Worm (Caenorhabditis elegans) whole organism, late embryonic: ENCODE data around the gene ins-31.

ENCODE experiments used
- C38D4.7 ChIP-seq: fragments of 200-800 bp; sonication (Bioruptor generic); optimal IDR thresholded peaks from 2 replicates; lab custom pipeline; 2018; ENCODE audit warnings: mild to moderate bottlenecking, missing genetic modification characterization, moderate library complexity, missing compliant biosample characterization
- F13H6.1 ChIP-seq: sonication (generic microtip); optimal IDR thresholded peaks from 2 replicates; lab custom pipeline; 2016; ENCODE audit warnings: missing genetic modification characterization, missing compliant biosample characterization
- Y22D7AL.16 ChIP-seq: sonication (generic microtip); optimal IDR thresholded peaks from 2 replicates; lab custom pipeline; 2016; ENCODE audit warnings: missing genetic modification characterization, missing compliant biosample characterization
- ahr-1 ChIP-seq: sonication (generic microtip); optimal IDR thresholded peaks from 2 replicates; lab custom pipeline; 2016; ENCODE audit warnings: missing genetic modification characterization, missing compliant biosample characterization
- ama-1 ChIP-seq: fragments of 150-350 bp; optimal IDR thresholded peaks from 2 replicates; lab custom pipeline; 2014
- ceh-18 ChIP-seq: sonication (generic microtip); optimal IDR thresholded peaks from 2 replicates; lab custom pipeline; 2016; ENCODE audit warnings: missing genetic modification characterization, missing compliant biosample characterization
- ceh-2 ChIP-seq: sonication (generic microtip); optimal IDR thresholded peaks from 2 replicates; lab custom pipeline; 2016; ENCODE audit warnings: missing genotype, missing genetic modification characterization, missing compliant biosample characterization
- ceh-22 ChIP-seq: sonication (generic microtip); optimal IDR thresholded peaks from 2 replicates; lab custom pipeline; 2017; ENCODE audit warnings: missing biosample characterization, missing genetic modification characterization
- ceh-30 ChIP-seq: fragments of 150-350 bp; optimal IDR thresholded peaks from 2 replicates; lab custom pipeline; 2014; ENCODE audit warnings: missing biosample characterization, missing genetic modification characterization
- ceh-31 ChIP-seq: sonication (generic microtip); optimal IDR thresholded peaks from 2 replicates; lab custom pipeline; 2016; ENCODE audit warnings: missing genetic modification characterization, missing compliant biosample characterization
- ceh-34 ChIP-seq: sonication (generic microtip); optimal IDR thresholded peaks from 2 replicates; lab custom pipeline; 2016; ENCODE audit warnings: mild to moderate bottlenecking, missing genetic modification characterization, missing compliant biosample characterization
- ceh-45 ChIP-seq: fragments of 200-800 bp; sonication (Bioruptor generic); IDR thresholded peaks from 2 replicates; pipeline ENCODE4 v1.3.6; 2022; ENCODE audit warnings: missing genetic modification reagents, missing genetic modification characterization, missing compliant biosample characterization
- ceh-48 ChIP-seq: sonication (generic microtip); optimal IDR thresholded peaks from 2 replicates; lab custom pipeline; 2016; ENCODE audit warnings: missing genetic modification characterization, inconsistent platforms, missing compliant biosample characterization
- ceh-9 ChIP-seq: sonication (generic microtip); optimal IDR thresholded peaks from 2 replicates; lab custom pipeline; 2016; ENCODE audit warnings: mild to moderate bottlenecking, missing genetic modification characterization, inconsistent platforms, missing compliant biosample characterization
- che-1 ChIP-seq: sonication (generic microtip); optimal IDR thresholded peaks from 2 replicates; lab custom pipeline; 2016; ENCODE audit warnings: mild to moderate bottlenecking, missing genetic modification characterization, missing compliant biosample characterization
- dmd-4 ChIP-seq: sonication (generic microtip); optimal IDR thresholded peaks from 2 replicates; lab custom pipeline; 2016; ENCODE audit warnings: borderline replicate concordance, missing genetic modification characterization, missing compliant biosample characterization
- dve-1 ChIP-seq: sonication (generic microtip); optimal IDR thresholded peaks from 2 replicates; lab custom pipeline; 2017; ENCODE audit warnings: antibody characterized with exemption, mild to moderate bottlenecking, missing genetic modification characterization, missing compliant biosample characterization
- elt-4 ChIP-seq: sonication (generic microtip); optimal IDR thresholded peaks from 2 replicates; lab custom pipeline; 2016; ENCODE audit warnings: missing genetic modification characterization, missing compliant biosample characterization
- ets-4 ChIP-seq: sonication (generic microtip); optimal IDR thresholded peaks from 2 replicates; lab custom pipeline; 2016; ENCODE audit warnings: missing genetic modification characterization, missing compliant biosample characterization
- eyg-1 ChIP-seq: sonication (generic microtip); optimal IDR thresholded peaks from 2 replicates; lab custom pipeline; 2016; ENCODE audit warnings: missing genotype, missing genetic modification characterization, missing compliant biosample characterization
- fax-1 ChIP-seq: sonication (generic microtip); optimal IDR thresholded peaks from 2 replicates; lab custom pipeline; 2016; ENCODE audit warnings: missing genotype, missing genetic modification characterization, missing compliant biosample characterization
- fkh-6 ChIP-seq: sonication (generic microtip); optimal IDR thresholded peaks from 2 replicates; lab custom pipeline; 2016; ENCODE audit warnings: missing genetic modification characterization, missing compliant biosample characterization
- gmeb-2 ChIP-seq: sonication (generic microtip); optimal IDR thresholded peaks from 2 replicates; lab custom pipeline; 2016; ENCODE audit warnings: missing genetic modification characterization, inconsistent platforms, missing compliant biosample characterization
- hlh-15 ChIP-seq: sonication (generic microtip); optimal IDR thresholded peaks from 2 replicates; lab custom pipeline; 2016; ENCODE audit warnings: missing genetic modification characterization, missing compliant biosample characterization
- hlh-30 ChIP-seq: sonication (generic microtip); optimal IDR thresholded peaks from 2 replicates; lab custom pipeline; 2017; ENCODE audit warnings: antibody characterized with exemption, missing genetic modification characterization, missing compliant biosample characterization; ENCODE audit not compliant: insufficient read depth
- hlh-8 ChIP-seq: sonication (generic microtip); optimal IDR thresholded peaks from 2 replicates; lab custom pipeline; 2016; ENCODE audit warnings: missing genotype, missing genetic modification characterization, missing compliant biosample characterization
- lim-6 ChIP-seq: sonication (generic microtip); optimal IDR thresholded peaks from 2 replicates; lab custom pipeline; 2016; ENCODE audit warnings: missing genetic modification characterization, missing compliant biosample characterization
- nfya-1 ChIP-seq: sonication (generic microtip); optimal IDR thresholded peaks from 2 replicates; lab custom pipeline; 2017; ENCODE audit warnings: missing genetic modification characterization, mild to moderate bottlenecking, missing compliant biosample characterization, antibody characterized with exemption, moderate library complexity
- nhr-11 ChIP-seq: fragments of 150-350 bp; optimal IDR thresholded peaks from 2 replicates; lab custom pipeline; 2014; ENCODE audit warnings: missing biosample characterization, missing genetic modification characterization
- nhr-232 ChIP-seq: sonication (generic microtip); optimal IDR thresholded peaks from 2 replicates; lab custom pipeline; 2016; ENCODE audit warnings: missing genetic modification characterization, missing compliant biosample characterization
- npax-4 ChIP-seq: sonication (generic microtip); optimal IDR thresholded peaks from 2 replicates; lab custom pipeline; 2016; ENCODE audit warnings: missing genetic modification characterization, missing compliant biosample characterization
- pax-1 ChIP-seq: fragments of 150-350 bp; optimal IDR thresholded peaks from 2 replicates; lab custom pipeline; 2014; ENCODE audit warnings: missing biosample characterization, missing genetic modification characterization
- pha-2 ChIP-seq: sonication (generic microtip); optimal IDR thresholded peaks from 2 replicates; lab custom pipeline; 2017; ENCODE audit warnings: mild to moderate bottlenecking, missing genetic modification characterization, missing compliant biosample characterization
- ref-2 ChIP-seq: sonication (generic microtip); optimal IDR thresholded peaks from 2 replicates; lab custom pipeline; 2016; ENCODE audit warnings: missing genetic modification characterization, missing compliant biosample characterization
- sdc-2 ChIP-seq: sonication (generic microtip); optimal IDR thresholded peaks from 2 replicates; lab custom pipeline; 2016; ENCODE audit warnings: missing genotype, missing genetic modification characterization, missing compliant biosample characterization
- tbx-2 ChIP-seq: sonication (generic microtip); optimal IDR thresholded peaks from 2 replicates; lab custom pipeline; 2016; ENCODE audit warnings: missing genetic modification characterization, missing compliant biosample characterization
- tbx-7 ChIP-seq: sonication (generic microtip); optimal IDR thresholded peaks from 2 replicates; lab custom pipeline; 2016; ENCODE audit warnings: missing genotype, missing genetic modification characterization, missing compliant biosample characterization
- unc-55 ChIP-seq: sonication (generic microtip); optimal IDR thresholded peaks from 2 replicates; lab custom pipeline; 2017; ENCODE audit warnings: missing biosample characterization, missing genetic modification reagents, missing genetic modification characterization

Gene ins-31

DNA sequence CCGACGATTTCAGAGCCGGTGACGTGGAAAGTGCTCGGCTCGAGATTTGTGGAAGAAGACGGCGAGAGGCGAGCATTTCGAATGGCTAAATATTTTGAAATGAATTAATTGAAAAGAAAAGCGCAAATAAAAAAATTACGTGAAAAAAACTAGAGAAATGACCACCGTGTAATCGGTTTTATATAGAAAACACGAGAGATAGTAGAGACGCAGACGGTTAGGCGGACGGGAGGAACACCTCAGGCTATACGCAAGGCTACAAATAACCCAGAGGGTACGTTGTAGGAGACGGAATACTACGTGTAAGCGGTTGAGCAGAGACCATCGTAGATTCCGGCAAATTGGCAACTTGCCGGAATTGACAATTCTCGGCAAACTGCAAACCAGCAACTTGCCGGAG lies 15.7 kb upstream of the ins-31 start, which contains the start of gene Y25C1A.13:
Y25C1A.13 (minus strand) TSS at position 101 of the 400 bp plus-strand sequence.
- no peak for TF ChIP-seq npax-4 (tag; lab: Kevin White, UChicago)
- no peak for TF ChIP-seq pha-2 (tag; lab: Kevin White, UChicago)
- no peak for TF ChIP-seq ceh-9
- no peak for TF ChIP-seq pax-1
- no peak for TF ChIP-seq ref-2 (tag; lab: Kevin White, UChicago)
- TF ChIP-seq nfya-1 = no peak
- no peak for TF ChIP-seq gmeb-2 (tag; lab: Kevin White, UChicago)
- TF ChIP-seq fkh-6 (tag; lab: Kevin White, UChicago) = no peak
- TF ChIP-seq ceh-34 (tag; lab: Kevin White, UChicago) = no peak
- TF ChIP-seq dmd-4 (tag; lab: Kevin White, UChicago) = no peak
- no peak for TF ChIP-seq elt-4 (tag; lab: Kevin White, UChicago)
- no peak for TF ChIP-seq nhr-11 (tag; lab: Kevin White, UChicago)
- no peak for TF ChIP-seq ceh-18 (tag; lab: Kevin White, UChicago)
- TF ChIP-seq fax-1 (tag; lab: Kevin White, UChicago) = no peak
- TF ChIP-seq nhr-232 (tag; lab: Kevin White, UChicago) = no peak
- TF ChIP-seq ceh-30 = no peak
- TF ChIP-seq, all 69 proteins: peak for 0

- TF ChIP-seq F13H6.1 (tag; lab: Kevin White, UChicago) = no peak
- no peak for TF ChIP-seq npax-4 (tag; lab: Kevin White, UChicago)
- no peak for TF ChIP-seq ceh-31 (tag; lab: Kevin White, UChicago)
- TF ChIP-seq elt-4 (tag; lab: Kevin White, UChicago) = no peak
- TF ChIP-seq nhr-232 (tag; lab: Kevin White, UChicago) = no peak
- no peak for TF ChIP-seq hlh-8
- TF ChIP-seq ceh-2 (tag; lab: Kevin White, UChicago) = no peak
- TF ChIP-seq ceh-48 (tag; lab: Kevin White, UChicago) = no peak
- TF ChIP-seq fkh-6 (tag; lab: Kevin White, UChicago) = no peak
- no peak for TF ChIP-seq ceh-22 (tag; lab: Kevin White, UChicago)
- TF ChIP-seq tbx-2 (tag; lab: Kevin White, UChicago) = no peak
- no peak for TF ChIP-seq hlh-15 (tag; lab: Kevin White, UChicago)
- no peak for TF ChIP-seq ref-2 (tag; lab: Kevin White, UChicago)
- TF ChIP-seq eyg-1 (tag; lab: Kevin White, UChicago) = no peak
- no peak for TF ChIP-seq ceh-45
Observed at ce11 chrII:3112313-3112712, 14.5 kb upstream of the ins-31 start, which contains the start of gene Y25C1A.2. Gene Y25C1A.2, plus strand, starts transcription at chrII:3112613.

DNA sequence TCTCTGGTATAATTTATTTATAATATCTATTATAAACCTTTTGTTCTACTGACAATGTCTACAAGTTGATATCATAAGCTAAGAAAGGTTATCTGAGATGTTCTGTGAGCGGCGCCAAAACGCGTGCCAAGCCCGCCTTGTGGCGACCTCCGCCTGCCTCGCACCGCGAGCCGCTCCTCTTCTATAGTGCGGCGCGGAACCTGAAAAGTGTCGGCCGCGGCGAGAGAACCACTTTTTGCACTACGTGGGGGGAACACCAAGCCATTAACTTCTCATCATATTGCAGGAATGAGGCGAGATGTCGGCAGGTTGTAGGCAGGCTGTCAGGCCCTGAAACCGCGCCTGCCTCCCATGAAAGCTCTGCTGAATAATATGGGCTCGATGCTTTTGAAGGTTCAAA lies 13.6 kb upstream of the ins-31 start:
- no peak for TF ChIP-seq ahr-1 (tag; lab: Kevin White, UChicago)
- no peak for TF ChIP-seq ets-4 (tag; lab: Kevin White, UChicago)
- no peak for TF ChIP-seq hlh-30 (tag; lab: Kevin White, UChicago)
- no peak for TF ChIP-seq lim-6 (tag; lab: Kevin White, UChicago)
- no peak for TF ChIP-seq fkh-6 (tag; lab: Kevin White, UChicago)
- TF ChIP-seq ceh-9 = no peak
- no peak for TF ChIP-seq pax-1
- no peak for TF ChIP-seq ceh-22 (tag; lab: Kevin White, UChicago)

ce11 chrII:3113934-3114333 lies 12.9 kb upstream of the ins-31 start, which contains the start of gene clec-123:
Gene clec-123, plus strand, starts transcription at chrII:3114234.
- TF ChIP-seq elt-4 (tag; lab: Kevin White, UChicago) = no peak
- TF ChIP-seq Y22D7AL.16 (tag; lab: Kevin White, UChicago) = no peak
- no peak for TF ChIP-seq ceh-30
- TF ChIP-seq tbx-2 (tag; lab: Kevin White, UChicago) = no peak
- no peak for TF ChIP-seq ama-1 (lab: Kevin White, UChicago)
- no peak for TF ChIP-seq dve-1 (tag; lab: Kevin White, UChicago)
- TF ChIP-seq C38D4.7 = no peak
- no peak for TF ChIP-seq unc-55 (GFP tag; lab: Kevin White, UChicago)
- no peak for TF ChIP-seq ceh-9
- no peak for TF ChIP-seq sdc-2 (tag; lab: Kevin White, UChicago)
- TF ChIP-seq nhr-11 (tag; lab: Kevin White, UChicago) = no peak
- no peak for TF ChIP-seq tbx-7 (tag; lab: Kevin White, UChicago)
- no peak for TF ChIP-seq che-1 (tag; lab: Kevin White, UChicago)
